Worm (Caenorhabditis elegans): ENCODE measurements around the gene Y11D7A.10.

Y11D7A.10 gene

DNA sequence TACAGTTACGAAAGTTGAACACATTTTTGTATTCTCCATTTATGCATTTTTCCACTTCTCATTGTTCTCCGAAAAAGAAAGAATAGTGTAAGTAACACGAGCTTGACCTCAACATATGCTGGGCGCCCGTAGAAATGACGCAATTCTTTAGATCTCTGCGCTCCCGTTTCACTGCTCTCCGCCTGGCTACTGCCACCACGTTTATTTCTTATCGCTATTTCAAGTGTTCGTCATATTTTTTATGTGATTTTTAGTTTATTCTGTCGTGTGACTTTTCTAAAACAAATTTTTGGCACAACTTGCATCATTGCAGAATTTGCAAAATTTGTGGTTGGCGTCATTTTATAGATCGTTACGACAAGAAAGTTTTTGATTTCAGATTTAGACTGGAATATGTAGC lies 42.6 kb downstream of the Y11D7A.10 start:
- no peak for TF ChIP-seq unc-62 (GFP tag; optimal IDR thresholded peaks at IDR 0.05)

DNA sequence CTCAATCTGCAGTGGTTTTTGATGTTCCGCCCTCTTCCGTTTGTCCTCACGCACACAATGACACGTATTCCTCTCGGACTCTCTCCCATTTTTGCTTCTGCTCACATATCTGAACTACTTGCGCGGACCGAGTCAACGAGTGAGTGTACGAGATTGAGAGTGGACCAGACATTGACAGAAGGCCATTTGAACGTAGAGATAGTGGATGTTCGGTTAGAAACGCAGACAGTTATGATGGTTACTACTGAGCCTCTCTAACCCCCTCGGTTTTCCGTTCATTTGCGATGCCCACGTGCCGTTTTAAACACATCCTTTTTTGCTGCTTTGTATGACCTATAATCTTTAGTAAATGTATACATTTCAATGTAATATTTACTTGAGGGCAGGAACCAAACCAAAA lies 43.1 kb downstream of the Y11D7A.10 start:
- no peak for TF ChIP-seq unc-62 (GFP tag; optimal IDR thresholded peaks at IDR 0.05)

DNA sequence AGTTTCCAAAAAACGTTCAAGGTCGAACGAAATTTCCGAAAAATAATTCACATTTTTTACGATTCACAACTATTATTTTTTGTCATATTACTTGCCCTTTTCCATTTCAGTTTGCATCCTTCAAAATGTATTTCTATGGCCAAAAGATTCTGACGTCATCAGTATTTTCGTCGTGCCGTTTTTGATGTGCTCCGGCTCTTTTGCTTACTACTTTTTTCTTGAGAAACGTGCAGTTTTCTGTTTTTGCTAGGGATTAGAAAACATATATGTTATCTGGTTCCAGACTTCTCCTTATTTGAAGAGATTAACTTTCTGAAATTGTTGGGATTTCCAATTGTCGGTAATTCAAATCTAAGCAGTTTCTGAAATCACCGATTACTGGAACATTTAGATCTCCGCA lies 43.7 kb downstream of the Y11D7A.10 start:
- TF ChIP-seq unc-62 (GFP tag; optimal IDR thresholded peaks at IDR 0.05), result no peak

DNA sequence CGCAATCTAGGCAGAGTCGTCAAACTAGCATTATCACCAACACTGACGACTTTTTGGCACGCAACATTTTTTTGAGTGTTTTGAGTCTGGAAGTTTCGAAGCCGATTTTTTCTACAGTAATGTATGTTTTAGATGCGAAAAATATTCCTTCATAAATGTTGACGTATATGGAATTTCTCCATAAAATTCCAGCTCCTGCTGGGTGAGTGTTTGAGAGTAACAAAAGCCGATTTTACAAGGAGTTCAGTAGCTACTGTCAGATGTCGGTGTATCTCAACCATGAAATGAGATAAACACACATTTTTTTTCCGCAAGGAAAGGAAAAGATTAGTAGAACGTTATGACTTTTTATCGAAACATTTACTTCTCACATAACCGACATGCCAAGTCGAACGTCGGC lies 44.7 kb downstream of the Y11D7A.10 start:
- TF ChIP-seq unc-62 (GFP tag; optimal IDR thresholded peaks at IDR 0.05), result no peak

DNA sequence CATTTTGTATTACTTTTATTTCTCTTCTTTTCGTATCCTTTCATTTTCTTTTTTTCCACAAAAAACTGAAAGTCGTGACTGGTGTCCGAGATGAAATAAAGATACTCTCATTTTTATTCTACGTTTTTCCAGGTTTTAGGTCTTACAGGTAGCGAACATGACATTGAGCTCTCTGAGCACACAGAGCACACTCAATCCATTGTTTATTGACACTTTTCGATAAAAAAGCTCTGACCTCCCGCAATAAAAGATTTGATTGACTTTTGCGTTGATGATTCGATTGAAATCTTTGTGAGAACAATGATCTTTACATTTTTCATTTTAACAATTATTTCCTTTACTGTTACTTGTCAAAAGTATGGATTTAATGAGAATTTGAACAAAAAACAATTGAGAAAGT lies 47.4 kb downstream of the Y11D7A.10 start, which contains the start of gene C46C2.6:
TSS of gene C46C2.6 (plus strand) at position 301 of the 400 bp plus-strand sequence.
- TF ChIP-seq unc-62 (GFP tag; optimal IDR thresholded peaks at IDR 0.05), result no peak

DNA sequence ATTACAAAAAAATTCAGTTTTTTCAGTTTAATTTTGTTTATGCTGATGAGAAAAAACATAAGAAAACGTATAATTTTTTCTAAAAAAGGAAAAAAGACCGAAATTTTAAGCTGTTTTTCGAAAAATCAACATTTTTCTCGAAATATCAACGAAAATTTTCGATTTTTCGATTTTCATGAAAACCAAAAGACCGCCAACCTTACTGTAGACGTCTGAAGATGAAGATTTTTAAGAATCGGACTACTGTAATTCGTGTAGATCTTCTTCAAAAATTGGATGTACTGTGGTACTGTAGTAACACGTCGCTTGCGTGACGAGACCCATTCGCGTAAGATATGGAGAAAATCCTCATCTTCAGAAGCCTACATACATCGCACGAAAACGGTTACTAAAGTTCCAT lies 48.7 kb downstream of the Y11D7A.10 start:
- no peak for TF ChIP-seq unc-62 (GFP tag; optimal IDR thresholded peaks at IDR 0.05)

All from whole organism, dauer.